Worm (Caenorhabditis elegans) whole organism, L1 larva: ENCODE results near the gene rla-2.

Source experiments
- C34B4.2 ChIP-seq: sonication (generic microtip); optimal IDR thresholded peaks from 2 replicates; lab custom pipeline; 2017; ENCODE audit warnings: mild to moderate bottlenecking, missing genetic modification characterization, missing compliant biosample characterization
- aly-2 ChIP-seq: fragments of 150-350 bp; optimal IDR thresholded peaks from 2 replicates; lab custom pipeline; 2014; ENCODE audit warnings: missing biosample characterization, missing genetic modification characterization
- ama-1 ChIP-seq: fragments of 150-350 bp; optimal IDR thresholded peaks from 2 replicates; lab custom pipeline; 2014
- dpl-1 ChIP-seq, 3 experiments: fragments of 150-350 bp in 2 of 3; sonication (generic microtip) in 1 of 3; optimal IDR thresholded peaks; 2 replicates each; lab custom pipeline; 2014 to 2017; ENCODE audit warnings: missing biosample characterization in 3 of 3, missing genetic modification characterization in 3 of 3, missing genetic modification reagents in 3 of 3
- hpl-2 ChIP-seq: fragments of 150-350 bp; optimal IDR thresholded peaks from 2 replicates; lab custom pipeline; 2014; ENCODE audit warnings: missing biosample characterization, missing genetic modification reagents, missing genetic modification characterization

DNA sequence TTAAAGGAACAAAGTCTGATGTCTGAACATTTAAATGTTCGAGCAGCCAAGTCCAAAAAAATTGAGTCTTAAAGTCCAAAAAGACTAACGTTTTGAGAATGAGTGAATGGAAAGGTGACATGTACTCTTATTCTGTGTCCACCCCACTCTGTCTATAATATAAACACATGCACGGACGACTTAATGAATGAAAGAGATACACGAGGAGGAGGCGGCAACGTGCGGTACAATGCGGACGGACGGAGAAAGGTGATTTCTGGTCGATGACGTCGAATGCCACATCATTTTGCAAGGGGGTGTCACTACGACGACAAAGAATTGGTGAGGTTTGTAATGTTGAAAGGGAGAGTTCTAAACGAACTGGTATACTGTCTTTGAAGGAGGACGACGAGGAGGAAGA lies 24.6 kb upstream of the rla-2 start:
- TF ChIP-seq C34B4.2 (tag; lab: Kevin White, UChicago) (no peak), aly-2 (no peak), dpl-1 (GFP tag; optimal IDR thresholded peaks at IDR 0.05; lab: Kevin White, UChicago) (no peak), ama-1 (lab: Kevin White, UChicago) (no peak), hpl-2 (GFP tag; lab: Kevin White, UChicago) (no peak)
